Worm (Caenorhabditis elegans): ENCODE measurements around the gene dpf-6.

The dpf-6 gene

ce11 chrIII:8013582-8013981, 24.5 kb upstream of the dpf-6 start:
- TF ChIP-seq tlf-1 (GFP tag; optimal IDR thresholded peaks at IDR 0.05) (no peak), dpff-1 (tag; optimal IDR thresholded peaks at IDR 0.05) (no peak), madf-3 (GFP tag; IDR thresholded peaks at IDR 0.05) (no peak), hrde-1 (tag; optimal IDR thresholded peaks at IDR 0.05; ENCODE audit: borderline replicate concordance) (peak; percentile 25), atf-7 (tag; optimal IDR thresholded peaks at IDR 0.05) (no peak), B0019.2 (GFP tag; conservative IDR thresholded peaks at IDR 0.05) (no peak), rec-8 (tag; optimal IDR thresholded peaks at IDR 0.05) (no peak), him-1 (tag; optimal IDR thresholded peaks at IDR 0.05) (peak; percentile 91), sdz-38 (tag; optimal IDR thresholded peaks at IDR 0.05) (no peak), athp-1 (tag; optimal IDR thresholded peaks at IDR 0.05) (peak; percentile 31), unc-130 (GFP tag; optimal IDR thresholded peaks at IDR 0.05) (peak; percentile 3), madf-6 (GFP tag; IDR thresholded peaks at IDR 0.05) (0 out of 2 replicates have a peak, but pooled peaks have one; percentile 23), dox-1 (GFP tag; IDR thresholded peaks at IDR 0.05) (no peak), ztf-28 (GFP tag; IDR thresholded peaks at IDR 0.05) (no peak)

DNA sequence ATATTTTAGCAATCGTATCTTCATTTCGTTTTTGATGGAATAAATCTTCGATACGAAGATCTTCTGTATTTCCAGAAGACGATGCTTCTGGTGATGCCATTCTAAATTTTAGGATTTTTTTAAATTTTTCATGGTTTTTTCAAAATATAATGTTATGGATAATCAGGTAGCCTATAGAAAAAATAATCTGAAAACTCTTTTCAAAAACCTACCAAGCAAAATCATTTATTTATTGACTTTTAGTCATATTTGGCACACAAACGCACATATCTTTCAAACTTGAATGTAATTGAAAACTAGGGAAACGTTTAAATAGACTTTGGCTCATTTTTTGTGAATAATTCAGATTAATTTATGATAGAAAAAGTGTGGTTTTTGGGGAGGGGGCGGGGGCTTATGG, 21.6 kb upstream of the dpf-6 start, which contains the start of gene F44B9.5:
Gene F44B9.5 (minus strand): TSS at position 101 of the 400 bp plus-strand sequence.
- no peak for TF ChIP-seq lin-54 (GFP tag; optimal IDR thresholded peaks at IDR 0.05)
- TF ChIP-seq cebp-1 (GFP tag; IDR thresholded peaks at IDR 0.05): no peak
- no peak for TF ChIP-seq cebp-1 (tag; optimal IDR thresholded peaks at IDR 0.05)
- TF ChIP-seq F23B12.7 (tag; optimal IDR thresholded peaks at IDR 0.05; ENCODE audit: insufficient read depth): no peak
- TF ChIP-seq F52B5.7 (tag; optimal IDR thresholded peaks at IDR 0.05): no peak
- TF ChIP-seq tbp1 (GFP tag; optimal IDR thresholded peaks at IDR 0.05): no peak
- no peak for TF ChIP-seq sdz-38 (tag; optimal IDR thresholded peaks at IDR 0.05)
- no peak for TF ChIP-seq aptf-2 (GFP tag; conservative IDR thresholded peaks at IDR 0.05)
- TF ChIP-seq T26A5.8 (tag; optimal IDR thresholded peaks at IDR 0.05): no peak
- TF ChIP-seq ets-4 (GFP tag; optimal IDR thresholded peaks at IDR 0.05): no peak
- no peak for TF ChIP-seq B0261.1 (tag; optimal IDR thresholded peaks at IDR 0.05)
- TF ChIP-seq madf-8 (GFP tag; conservative IDR thresholded peaks at IDR 0.05): no peak
- no peak for TF ChIP-seq lir-1 (GFP tag; conservative IDR thresholded peaks at IDR 0.05)
- TF ChIP-seq zfh-2 (GFP tag; conservative IDR thresholded peaks at IDR 0.05): no peak
- no peak for TF ChIP-seq ceh-40 (GFP tag; IDR thresholded peaks at IDR 0.05)
- no peak for TF ChIP-seq F39B2.1 (GFP tag; IDR thresholded peaks at IDR 0.05)
- no peak for TF ChIP-seq somi-1 (GFP tag; optimal IDR thresholded peaks at IDR 0.05)

ce11 chrIII:8017053-8017452, 21.0 kb upstream of the dpf-6 start:
- TF ChIP-seq F33H1.4 (GFP tag; IDR thresholded peaks at IDR 0.05): no peak

- TF ChIP-seq mcd-1 (GFP tag; IDR thresholded peaks at IDR 0.05) (peak; percentile 68), F49E8.2 (tag; optimal IDR thresholded peaks at IDR 0.05; ENCODE audit: insufficient read depth) (no peak), F57C9.4 (tag; optimal IDR thresholded peaks at IDR 0.05) (no peak), ztf-18 (tag; optimal IDR thresholded peaks at IDR 0.05) (peak; percentile 71), dpl-1 (GFP tag; optimal IDR thresholded peaks at IDR 0.05) (peak; percentile 61), bed-1 (GFP tag; IDR thresholded peaks at IDR 0.05) (no peak), let-607 (tag; optimal IDR thresholded peaks at IDR 0.05) (peak; percentile 59 to 63), ekl-4 (GFP tag; IDR thresholded peaks at IDR 0.05) (peak; percentile 46; the same call in 1 of the 2 replicates), F23B12.7 (tag; optimal IDR thresholded peaks at IDR 0.05; ENCODE audit: insufficient read depth) (peak; percentile 68), him-1 (tag; optimal IDR thresholded peaks at IDR 0.05) (peak; percentile 35), ceh-79 (tag; optimal IDR thresholded peaks at IDR 0.05) (no peak), lin-54 (GFP tag; optimal IDR thresholded peaks at IDR 0.05) (peak; percentile 74), nhr-80 (tag; optimal IDR thresholded peaks at IDR 0.05) (peak; percentile 32), K12H6.12 (tag; optimal IDR thresholded peaks at IDR 0.05) (peak; percentile 25), ceh-27 (GFP tag; optimal IDR thresholded peaks at IDR 0.05) (peak; percentile 73), B0336.3 (GFP tag; IDR thresholded peaks at IDR 0.05) (0 out of 2 replicates have a peak, but pooled peaks have one; percentile 21), pha-4 (tag; optimal IDR thresholded peaks at IDR 0.05) (peak; percentile 43)
Measured at ce11 chrIII:8020823-8021332, 17.2 kb upstream of the dpf-6 start, which contains the start of gene lin-36. TSS of gene lin-36 (minus strand) at chrIII:8020873.
